Fruit fly (Drosophila melanogaster): ENCODE measurements around the gene tomb.

DNA sequence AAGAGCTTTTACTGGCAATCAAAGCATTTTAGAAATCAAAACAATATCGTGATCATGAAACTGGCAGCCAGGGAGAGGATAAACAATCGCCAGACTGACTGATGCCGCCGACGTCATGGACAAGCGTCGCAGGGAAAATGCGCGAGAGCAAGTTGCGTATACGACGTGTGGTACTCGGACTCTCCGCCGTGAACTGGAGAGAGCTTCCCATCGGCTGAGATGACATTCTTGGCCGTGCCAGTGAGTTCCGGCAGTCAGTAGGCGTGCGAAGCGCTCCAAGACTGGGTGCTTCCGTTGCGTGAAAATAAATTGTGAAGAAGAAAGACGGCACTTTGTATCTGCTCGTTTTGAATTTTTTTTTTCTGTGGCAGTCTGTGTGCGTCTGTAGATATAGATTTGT lies 18.3 kb upstream of the tomb start, which contains the start of gene GluRIIA:
- TF ChIP-seq psq (optimal IDR thresholded peaks at IDR 0.05), result no peak
- no peak for TF ChIP-seq Myc (optimal IDR thresholded peaks at IDR 0.05)
- TF ChIP-seq insv (optimal IDR thresholded peaks at IDR 0.05), result no peak
- TF ChIP-seq ttk (optimal IDR thresholded peaks at IDR 0.05), result no peak
- TF ChIP-seq Sin3A (optimal IDR thresholded peaks at IDR 0.05), result no peak
- no peak for TF ChIP-seq h (optimal IDR thresholded peaks at IDR 0.05)

Data from Kc167 (cell line).